Worm (Caenorhabditis elegans): ENCODE results near the gene Y22D7AL.1.

Y22D7AL.1 gene

ce11 chrIII:1613933-1614332, 38.3 kb upstream of the Y22D7AL.1 start, which contains the start of gene Y22D7AL.9:
Gene Y22D7AL.9, minus strand, starts transcription at chrIII:1614033.
- no peak for TF ChIP-seq hmbx-1 (tag; optimal IDR thresholded peaks at IDR 0.05)
- TF ChIP-seq B0310.2 (tag; optimal IDR thresholded peaks at IDR 0.05): no peak
- no peak for TF ChIP-seq aly-1 (tag; optimal IDR thresholded peaks at IDR 0.05)
- no peak for TF ChIP-seq ceh-13 (GFP tag; optimal IDR thresholded peaks at IDR 0.05)
- TF ChIP-seq tbx-37 (GFP tag; conservative IDR thresholded peaks at IDR 0.05): no peak
- TF ChIP-seq flt-1 (GFP tag; IDR thresholded peaks at IDR 0.05): no peak
- no peak for TF ChIP-seq pes-1 (GFP tag; IDR thresholded peaks at IDR 0.05)
- TF ChIP-seq hmg-4 (GFP tag; optimal IDR thresholded peaks at IDR 0.05): no peak
- TF ChIP-seq ets-7 (tag; optimal IDR thresholded peaks at IDR 0.05): no peak
- TF ChIP-seq ama-1 (optimal IDR thresholded peaks at IDR 0.05): no peak

- no peak for TF ChIP-seq sea-1 (GFP tag; conservative IDR thresholded peaks at IDR 0.05)
- no peak for TF ChIP-seq tbx-37 (GFP tag; conservative IDR thresholded peaks at IDR 0.05)
- TF ChIP-seq F13C5.2 (tag; optimal IDR thresholded peaks at IDR 0.05): no peak
- no peak for TF ChIP-seq scrt-1 (GFP tag; IDR thresholded peaks at IDR 0.05)
- no peak for TF ChIP-seq pes-1 (GFP tag; IDR thresholded peaks at IDR 0.05)
- no peak for TF ChIP-seq hmg-4 (GFP tag; optimal IDR thresholded peaks at IDR 0.05)
- no peak for TF ChIP-seq flt-1 (GFP tag; IDR thresholded peaks at IDR 0.05)
- TF ChIP-seq ama-1 (optimal IDR thresholded peaks at IDR 0.05): no peak
- TF ChIP-seq ets-7 (tag; optimal IDR thresholded peaks at IDR 0.05): no peak
- TF ChIP-seq hnd-1 (tag; optimal IDR thresholded peaks at IDR 0.05): no peak
- no peak for TF ChIP-seq ceh-13 (GFP tag; optimal IDR thresholded peaks at IDR 0.05)
- TF ChIP-seq hmbx-1 (tag; optimal IDR thresholded peaks at IDR 0.05): no peak
- TF ChIP-seq aly-1 (tag; optimal IDR thresholded peaks at IDR 0.05): no peak
- TF ChIP-seq tbx-11 (GFP tag; IDR thresholded peaks at IDR 0.05): no peak
- TF ChIP-seq tra-4 (tag; optimal IDR thresholded peaks at IDR 0.05): no peak
These were observed 37.9 kb upstream of the Y22D7AL.1 start for ce11 chrIII:1614412-1614811.

ce11 chrIII:1616245-1617026, 35.8 kb upstream of the Y22D7AL.1 start:
- 0 out of 2 replicates have a peak, but pooled peaks have one; percentile 38 for TF ChIP-seq sea-1 (GFP tag; conservative IDR thresholded peaks at IDR 0.05)
- no peak for TF ChIP-seq tra-4 (tag; optimal IDR thresholded peaks at IDR 0.05)
- TF ChIP-seq B0310.2 (tag; optimal IDR thresholded peaks at IDR 0.05): peak; percentile 44

- TF ChIP-seq ceh-13 (GFP tag; optimal IDR thresholded peaks at IDR 0.05): no peak
These were observed 34.0 kb upstream of the Y22D7AL.1 start for ce11 chrIII:1618312-1618711.

- TF ChIP-seq pes-1 (GFP tag; IDR thresholded peaks at IDR 0.05): peak; percentile 83
- peak; percentile 68 for TF ChIP-seq ets-7 (tag; optimal IDR thresholded peaks at IDR 0.05)
- TF ChIP-seq sea-1 (GFP tag; conservative IDR thresholded peaks at IDR 0.05): peak; percentile 82
- TF ChIP-seq flt-1 (GFP tag; IDR thresholded peaks at IDR 0.05): peak; percentile 67
- peak; percentile 72 for TF ChIP-seq tbx-11 (GFP tag; IDR thresholded peaks at IDR 0.05)
- TF ChIP-seq hmbx-1 (tag; optimal IDR thresholded peaks at IDR 0.05): peak; percentile 17
- TF ChIP-seq ceh-13 (GFP tag; optimal IDR thresholded peaks at IDR 0.05): peak; percentile 68
- TF ChIP-seq aly-1 (tag; optimal IDR thresholded peaks at IDR 0.05): peak; percentile 41
- TF ChIP-seq scrt-1 (GFP tag; IDR thresholded peaks at IDR 0.05): peak; percentile 77
- TF ChIP-seq tra-4 (tag; optimal IDR thresholded peaks at IDR 0.05): peak; percentile 57
- TF ChIP-seq hmg-4 (GFP tag; optimal IDR thresholded peaks at IDR 0.05): peak; percentile 87
- TF ChIP-seq ama-1 (optimal IDR thresholded peaks at IDR 0.05): no peak
- TF ChIP-seq B0310.2 (tag; optimal IDR thresholded peaks at IDR 0.05): peak; percentile 44
- peak; percentile 75 for TF ChIP-seq ceh-36 (tag; optimal IDR thresholded peaks at IDR 0.05)
- peak; percentile 25; the same call in 1 of the 2 replicates for TF ChIP-seq tbx-37 (GFP tag; conservative IDR thresholded peaks at IDR 0.05)
- TF ChIP-seq F13C5.2 (tag; optimal IDR thresholded peaks at IDR 0.05): peak; percentile 92
- peak; percentile 58 for TF ChIP-seq hnd-1 (tag; optimal IDR thresholded peaks at IDR 0.05)
These were observed 33.4 kb upstream of the Y22D7AL.1 start, which contains the start of gene Y22D7AL.10 for ce11 chrIII:1618915-1619314. Gene Y22D7AL.10, minus strand, starts transcription at chrIII:1618929.

- TF ChIP-seq ets-7 (tag; optimal IDR thresholded peaks at IDR 0.05) (no peak), tbx-11 (GFP tag; IDR thresholded peaks at IDR 0.05) (no peak), aly-1 (tag; optimal IDR thresholded peaks at IDR 0.05) (no peak), scrt-1 (GFP tag; IDR thresholded peaks at IDR 0.05) (no peak), flt-1 (GFP tag; IDR thresholded peaks at IDR 0.05) (no peak), pes-1 (GFP tag; IDR thresholded peaks at IDR 0.05) (no peak), ama-1 (optimal IDR thresholded peaks at IDR 0.05) (no peak), sea-1 (GFP tag; conservative IDR thresholded peaks at IDR 0.05) (no peak), tra-4 (tag; optimal IDR thresholded peaks at IDR 0.05) (no peak), hmg-4 (GFP tag; optimal IDR thresholded peaks at IDR 0.05) (no peak), B0310.2 (tag; optimal IDR thresholded peaks at IDR 0.05) (no peak), tbx-37 (GFP tag; conservative IDR thresholded peaks at IDR 0.05) (no peak), ceh-13 (GFP tag; optimal IDR thresholded peaks at IDR 0.05) (no peak), hnd-1 (tag; optimal IDR thresholded peaks at IDR 0.05) (no peak), ceh-36 (tag; optimal IDR thresholded peaks at IDR 0.05) (no peak), F13C5.2 (tag; optimal IDR thresholded peaks at IDR 0.05) (no peak), hmbx-1 (tag; optimal IDR thresholded peaks at IDR 0.05) (no peak)
These were observed 32.8 kb upstream of the Y22D7AL.1 start, which contains the start of gene hsp-60 for ce11 chrIII:1619442-1619841. Gene hsp-60, plus strand, starts transcription at chrIII:1619742.

ce11 chrIII:1619890-1620289, 32.4 kb upstream of the Y22D7AL.1 start:
- TF ChIP-seq tbx-37 (GFP tag; conservative IDR thresholded peaks at IDR 0.05): no peak
- TF ChIP-seq hnd-1 (tag; optimal IDR thresholded peaks at IDR 0.05): no peak
- TF ChIP-seq flt-1 (GFP tag; IDR thresholded peaks at IDR 0.05): no peak
- TF ChIP-seq tra-4 (tag; optimal IDR thresholded peaks at IDR 0.05): no peak
- no peak for TF ChIP-seq sea-1 (GFP tag; conservative IDR thresholded peaks at IDR 0.05)
- TF ChIP-seq hmbx-1 (tag; optimal IDR thresholded peaks at IDR 0.05): no peak
- no peak for TF ChIP-seq ceh-13 (GFP tag; optimal IDR thresholded peaks at IDR 0.05)
- no peak for TF ChIP-seq F13C5.2 (tag; optimal IDR thresholded peaks at IDR 0.05)
- no peak for TF ChIP-seq B0310.2 (tag; optimal IDR thresholded peaks at IDR 0.05)
- no peak for TF ChIP-seq ceh-36 (tag; optimal IDR thresholded peaks at IDR 0.05)
- TF ChIP-seq aly-1 (tag; optimal IDR thresholded peaks at IDR 0.05): no peak
- no peak for TF ChIP-seq pes-1 (GFP tag; IDR thresholded peaks at IDR 0.05)
- TF ChIP-seq scrt-1 (GFP tag; IDR thresholded peaks at IDR 0.05): no peak
- no peak for TF ChIP-seq ama-1 (optimal IDR thresholded peaks at IDR 0.05)
- no peak for TF ChIP-seq hmg-4 (GFP tag; optimal IDR thresholded peaks at IDR 0.05)
- no peak for TF ChIP-seq ets-7 (tag; optimal IDR thresholded peaks at IDR 0.05)
- TF ChIP-seq tbx-11 (GFP tag; IDR thresholded peaks at IDR 0.05): no peak

Measured in whole organism, early embryonic.